Fruit fly (Drosophila melanogaster) whole organism, embryonic: ENCODE measurements around the gene Irk1.

Source experiments
- Adf1 ChIP-seq: fragments of 200-800 bp; sonication (Bioruptor generic); IDR thresholded peaks from 2 replicates; pipeline ENCODE4 v1.3.6; 2022; ENCODE audit warnings: missing biosample characterization, missing genetic modification characterization
- BtbVII ChIP-seq: fragments of 200-800 bp; sonication (Bioruptor generic); optimal IDR thresholded peaks from 3 replicates; lab custom pipeline; 2017; ENCODE audit warnings: missing biosample characterization, mild to moderate bottlenecking, missing genetic modification characterization
- CG10274 ChIP-seq: fragments of 200-800 bp; sonication (Bioruptor generic); optimal IDR thresholded peaks from 3 replicates; lab custom pipeline; 2017; ENCODE audit warnings: missing biosample characterization, mild to moderate bottlenecking, missing genetic modification characterization
- CG10321 ChIP-seq: fragments of 200-800 bp; sonication (Bioruptor generic); IDR thresholded peaks from 2 replicates; pipeline ENCODE4 v1.3.6; 2022; ENCODE audit warnings: missing biosample characterization, missing genetic modification characterization
- CG10565 ChIP-seq: fragments of 200-800 bp; sonication (Bioruptor generic); optimal IDR thresholded peaks from 3 replicates; lab custom pipeline; 2016; ENCODE audit warnings: missing biosample characterization, mild to moderate bottlenecking, missing genetic modification characterization
- CG11695 ChIP-seq: fragments of 200-800 bp; sonication (Bioruptor generic); IDR thresholded peaks from 3 replicates; pipeline ENCODE4 v1.3.6; 2022; ENCODE audit warnings: missing biosample characterization, missing genetic modification characterization
- CG12299 ChIP-seq: fragments of 200-800 bp; sonication (Bioruptor generic); optimal IDR thresholded peaks from 2 replicates; lab custom pipeline; 2018; ENCODE audit warnings: missing biosample characterization, mild to moderate bottlenecking, missing genetic modification characterization
- CG12659 ChIP-seq: fragments of 200-800 bp; sonication (Bioruptor generic); optimal IDR thresholded peaks from 3 replicates; lab custom pipeline; 2017; ENCODE audit warnings: mild to moderate bottlenecking, missing biosample characterization, missing genetic modification reagents, missing genetic modification characterization
- CG13287 ChIP-seq: fragments of 200-800 bp; sonication (Bioruptor generic); IDR thresholded peaks from 2 replicates; pipeline ENCODE4 v1.3.6; 2022; ENCODE audit warnings: missing biosample characterization, missing genetic modification characterization; ENCODE audit not compliant: partially characterized antibody
- CG15269 ChIP-seq: fragments of 200-800 bp; sonication (Bioruptor generic); optimal IDR thresholded peaks from 2 replicates; lab custom pipeline; 2018; ENCODE audit warnings: missing biosample characterization, mild to moderate bottlenecking, missing genetic modification characterization, moderate library complexity
- CG1529 ChIP-seq: fragments of 200-800 bp; sonication (Bioruptor generic); optimal IDR thresholded peaks from 3 replicates; lab custom pipeline; 2018; ENCODE audit warnings: missing biosample characterization, missing genetic modification characterization
- CG16813 ChIP-seq: fragments of 200-800 bp; sonication (Bioruptor generic); IDR thresholded peaks from 3 replicates; pipeline ENCODE4 v1.3.6; 2022; ENCODE audit warnings: missing biosample characterization, missing genetic modification characterization; ENCODE audit not compliant: partially characterized antibody
- CG16863 ChIP-seq: fragments of 200-800 bp; sonication (Bioruptor generic); optimal IDR thresholded peaks from 3 replicates; lab custom pipeline; 2016; ENCODE audit warnings: missing biosample characterization, missing genetic modification characterization
- CG5180 ChIP-seq: fragments of 200-800 bp; sonication (Bioruptor generic); optimal IDR thresholded peaks from 3 replicates; lab custom pipeline; 2017; ENCODE audit warnings: missing biosample characterization, missing genetic modification characterization, mild to moderate bottlenecking, moderate library complexity, missing genetic modification reagents
- CG5953 ChIP-seq: fragments of 200-800 bp; sonication (Bioruptor generic); IDR thresholded peaks from 2 replicates; pipeline ENCODE4 v1.3.6; 2022; ENCODE audit warnings: missing biosample characterization, missing genetic modification characterization
- CG6175 ChIP-seq: fragments of 200-800 bp; sonication (Bioruptor generic); IDR thresholded peaks from 3 replicates; pipeline ENCODE4 v1.3.6; 2022; ENCODE audit warnings: missing biosample characterization, missing genetic modification characterization
- CG6813 ChIP-seq: fragments of 200-800 bp; sonication (Bioruptor generic); optimal IDR thresholded peaks from 2 replicates; lab custom pipeline; 2017; ENCODE audit warnings: missing biosample characterization, missing genetic modification characterization, mild to moderate bottlenecking, moderate library complexity, missing genetic modification reagents
- CG7963 ChIP-seq: fragments of 200-800 bp; sonication (Bioruptor generic); IDR thresholded peaks from 3 replicates; pipeline ENCODE4 v1.3.6; 2022; ENCODE audit warnings: missing biosample characterization, missing genetic modification characterization; ENCODE audit not compliant: partially characterized antibody
- CG8924 ChIP-seq: fragments of 200-800 bp; optimal IDR thresholded peaks from 3 replicates; lab custom pipeline; 2019; ENCODE audit warnings: missing biosample characterization, mild to moderate bottlenecking, missing genetic modification characterization, moderate library complexity
- D ChIP-seq, 2 experiments: fragments of 200-800 bp in 1 of 2; fragments of >200 bp in 1 of 2; sonication (Bioruptor generic) in 1 of 2; optimal IDR thresholded peaks; 2 replicates in 1 of 2; 3 replicates in 1 of 2; lab custom pipeline; 2017; ENCODE audit warnings: mild to moderate bottlenecking in 1 of 2, missing biosample characterization in 1 of 2, missing genetic modification characterization in 1 of 2, missing genetic modification reagents in 1 of 2
- D19A ChIP-seq: fragments of 200-800 bp; optimal IDR thresholded peaks from 3 replicates; lab custom pipeline; 2019; ENCODE audit warnings: missing biosample characterization, mild to moderate bottlenecking, missing genetic modification characterization, moderate library complexity
- Dll ChIP-seq: fragments of 200-800 bp; sonication (Bioruptor generic); IDR thresholded peaks from 4 replicates; pipeline ENCODE4 v1.3.6; 2022; ENCODE audit warnings: missing biosample characterization, missing genetic modification characterization; ENCODE audit not compliant: partially characterized antibody
- Doc3 ChIP-seq: fragments of 200-800 bp; sonication (Bioruptor generic); IDR thresholded peaks from 3 replicates; pipeline ENCODE4 v1.3.6; 2022; ENCODE audit warnings: missing biosample characterization, missing genetic modification characterization; ENCODE audit not compliant: partially characterized antibody
- E2f1 ChIP-seq: fragments of 200-800 bp; sonication (Bioruptor generic); IDR thresholded peaks from 2 replicates; pipeline ENCODE4 v1.3.6; 2022; ENCODE audit warnings: missing biosample characterization, missing genetic modification characterization
- Fer3 ChIP-seq: fragments of 200-800 bp; sonication (Bioruptor generic); optimal IDR thresholded peaks from 2 replicates; lab custom pipeline; 2018; ENCODE audit warnings: missing biosample characterization, mild to moderate bottlenecking, missing genetic modification characterization, moderate library complexity
- Hey ChIP-seq: fragments of 200-800 bp; sonication (Bioruptor generic); optimal IDR thresholded peaks from 3 replicates; lab custom pipeline; 2018; ENCODE audit warnings: missing biosample characterization, mild to moderate bottlenecking, missing genetic modification characterization
- Mad ChIP-seq: fragments of 200-800 bp; sonication (Bioruptor generic); optimal IDR thresholded peaks from 2 replicates; lab custom pipeline; 2016; ENCODE audit warnings: missing biosample characterization, missing genetic modification characterization
- NC2β ChIP-seq: fragments of 200-800 bp; sonication (Bioruptor generic); optimal IDR thresholded peaks from 2 replicates; lab custom pipeline; 2016; ENCODE audit warnings: missing biosample characterization, missing genetic modification characterization
- Opbp ChIP-seq: fragments of 200-800 bp; sonication (Bioruptor generic); IDR thresholded peaks from 3 replicates; pipeline ENCODE4 v1.3.6; 2022; ENCODE audit warnings: missing biosample characterization, missing genetic modification characterization; ENCODE audit not compliant: partially characterized antibody
- Side ChIP-seq: fragments of 200-800 bp; sonication (Bioruptor generic); optimal IDR thresholded peaks from 2 replicates; lab custom pipeline; 2016; ENCODE audit warnings: missing biosample characterization, missing genetic modification characterization
- Sox102F ChIP-seq: fragments of 200-800 bp; sonication (Bioruptor generic); optimal IDR thresholded peaks from 2 replicates; lab custom pipeline; 2018; ENCODE audit warnings: missing biosample characterization, mild to moderate bottlenecking, missing genetic modification characterization, moderate library complexity
- abd-A ChIP-seq: fragments of 200-800 bp; sonication (Bioruptor generic); optimal IDR thresholded peaks from 3 replicates; lab custom pipeline; 2019; ENCODE audit warnings: missing biosample characterization, mild to moderate bottlenecking, missing genetic modification characterization, moderate library complexity
- al ChIP-seq: fragments of 200-800 bp; sonication (Bioruptor generic); IDR thresholded peaks from 2 replicates; pipeline ENCODE4 v1.3.6; 2022; ENCODE audit warnings: missing biosample characterization, missing genetic modification characterization
- ash1 ChIP-seq: fragments of 200-800 bp; sonication (Bioruptor generic); optimal IDR thresholded peaks from 2 replicates; lab custom pipeline; 2018; ENCODE audit warnings: missing biosample characterization, mild to moderate bottlenecking, missing genetic modification characterization
- chif ChIP-seq, 2 experiments: fragments of 200-800 bp; sonication (Bioruptor generic); optimal IDR thresholded peaks; 3 replicates each; lab custom pipeline; 2016; ENCODE audit warnings: missing biosample characterization in 2 of 2, missing genetic modification characterization in 2 of 2
- chn ChIP-seq: fragments of 200-800 bp; sonication (Bioruptor generic); optimal IDR thresholded peaks from 2 replicates; lab custom pipeline; 2016; ENCODE audit warnings: missing biosample characterization, missing genetic modification characterization
- dimm ChIP-seq: fragments of 200-800 bp; sonication (Bioruptor generic); IDR thresholded peaks from 2 replicates; pipeline ENCODE4 v1.3.6; 2022; ENCODE audit warnings: missing biosample characterization, missing genetic modification characterization
- disco-r ChIP-seq: fragments of 200-800 bp; sonication (Bioruptor generic); optimal IDR thresholded peaks from 2 replicates; lab custom pipeline; 2016; ENCODE audit warnings: missing biosample characterization, missing genetic modification characterization
- fd64A ChIP-seq: fragments of 200-800 bp; sonication (Bioruptor generic); optimal IDR thresholded peaks from 3 replicates; lab custom pipeline; 2018; ENCODE audit warnings: missing biosample characterization, mild to moderate bottlenecking, missing genetic modification characterization
- klu ChIP-seq: fragments of 200-800 bp; sonication (Bioruptor generic); IDR thresholded peaks from 2 replicates; pipeline ENCODE4 v1.3.6; 2022; ENCODE audit warnings: missing biosample characterization, missing genetic modification characterization
- nerfin-1 ChIP-seq: fragments of 200-800 bp; sonication (Bioruptor generic); optimal IDR thresholded peaks from 3 replicates; lab custom pipeline; 2019; ENCODE audit warnings: missing biosample characterization, mild to moderate bottlenecking, missing genetic modification characterization, moderate library complexity
- onecut ChIP-seq: fragments of 200-800 bp; sonication (Bioruptor generic); IDR thresholded peaks from 2 replicates; pipeline ENCODE4 v1.3.6; 2022; ENCODE audit warnings: missing biosample characterization, missing genetic modification characterization
- org-1 ChIP-seq: fragments of 200-800 bp; sonication (Bioruptor generic); optimal IDR thresholded peaks from 2 replicates; lab custom pipeline; 2017; ENCODE audit warnings: missing biosample characterization, missing genetic modification characterization
- otp ChIP-seq: fragments of 200-800 bp; sonication (Bioruptor generic); IDR thresholded peaks from 3 replicates; pipeline ENCODE4, ENCODE4 v1.3.6; 2022; ENCODE audit warnings: missing biosample characterization, missing genetic modification characterization
- prd ChIP-seq, 3 experiments: fragments of >200 bp in 2 of 3; fragments of 200-800 bp in 1 of 3; sonication (Bioruptor generic) in 1 of 3; optimal IDR thresholded peaks in 2 of 3; IDR thresholded peaks in 1 of 3; 2 replicates in 2 of 3; 3 replicates in 1 of 3; pipeline versions ENCODE4 v1.3.6 to Lab custom; 2017 to 2022; ENCODE audit warnings: missing biosample characterization in 1 of 3, missing genetic modification characterization in 1 of 3
- sima ChIP-seq: fragments of 200-800 bp; sonication (Bioruptor generic); optimal IDR thresholded peaks from 2 replicates; lab custom pipeline; 2016; ENCODE audit warnings: missing biosample characterization, missing genetic modification characterization
- usp ChIP-seq: fragments of >200 bp; optimal IDR thresholded peaks from 2 replicates; lab custom pipeline; 2017; ENCODE audit warnings: missing biosample characterization, missing genetic modification characterization
- vvl ChIP-seq: fragments of 200-800 bp; sonication (Bioruptor generic); IDR thresholded peaks from 2 replicates; pipeline ENCODE4 v1.3.6; 2022; ENCODE audit warnings: missing biosample characterization, missing genetic modification characterization
- yki ChIP-seq: fragments of >200 bp; optimal IDR thresholded peaks from 3 replicates; lab custom pipeline; 2018

Gene Irk1

DNA sequence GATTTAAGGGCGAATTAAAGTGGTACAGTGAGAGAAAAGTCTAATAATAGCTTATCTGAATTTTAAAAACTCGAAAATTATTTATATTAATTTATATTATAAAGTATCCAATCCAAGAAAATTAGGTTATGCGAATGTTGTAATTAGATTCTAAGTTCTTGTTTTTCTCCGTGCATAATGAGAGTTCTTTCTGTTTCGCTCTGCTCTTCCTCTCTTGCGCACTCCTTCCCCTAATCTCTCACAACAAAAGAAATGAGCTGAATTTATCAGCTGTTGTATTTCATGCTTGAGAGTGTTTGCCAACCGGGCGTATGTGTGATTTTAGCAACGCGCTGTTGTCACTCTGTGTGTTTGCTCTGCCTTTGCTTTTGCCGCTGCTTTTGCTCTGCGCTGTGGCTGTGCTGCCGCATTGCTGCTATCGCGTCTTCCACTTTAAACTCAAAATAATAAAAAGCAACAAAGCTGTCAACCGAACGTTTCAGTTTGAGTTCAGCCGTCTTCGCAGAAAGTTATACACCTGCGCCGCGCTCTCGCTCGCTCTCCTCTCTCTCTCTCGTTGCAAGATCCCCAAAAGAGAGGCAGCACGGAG is 5.4 kb downstream of the Irk1 start, which contains the start of gene CG46310 (continued):
- TF ChIP-seq chif (GFP tag; optimal IDR thresholded peaks at IDR 0.05; lab: Kevin White, UChicago), result no peak
- peak; percentile 32 for TF ChIP-seq Hey
- peak; percentile 61 for TF ChIP-seq CG12659 (GFP tag; lab: Kevin White, UChicago)
- TF ChIP-seq org-1 (GFP tag; lab: Kevin White, UChicago), result peak; percentile 74
- peak; percentile 83 for TF ChIP-seq al (GFP tag; lab: Robert Waterston, UW)
- peak; percentile 54 for TF ChIP-seq CG13287 (GFP tag; lab: Robert Waterston, UW)
- peak; percentile 63 for TF ChIP-seq BtbVII (GFP tag; lab: Kevin White, UChicago)
- peak; percentile 28 for TF ChIP-seq Mad (GFP tag; lab: Kevin White, UChicago)
- TF ChIP-seq D19A (tag; lab: Kevin White, UChicago), result peak; percentile 59
- no peak for TF ChIP-seq Doc3 (GFP tag; lab: Robert Waterston, UW)
- TF ChIP-seq Dll (GFP tag; lab: Robert Waterston, UW), result 0 out of 4 replicates have a peak, but pooled peaks have one; percentile 32
- peak; percentile 3 for TF ChIP-seq fd64A (GFP tag; lab: Kevin White, UChicago)
- TF ChIP-seq CG15269 (tag; lab: Kevin White, UChicago), result peak; percentile 61
- TF ChIP-seq Opbp (GFP tag; lab: Robert Waterston, UW), result peak; percentile 20; the same call in 1 of the 3 replicates
- no peak for TF ChIP-seq chn (GFP tag; lab: Kevin White, UChicago)
- no peak for TF ChIP-seq sima (GFP tag; lab: Kevin White, UChicago)
- TF ChIP-seq dimm (GFP tag; lab: Robert Waterston, UW), result no peak
- peak; percentile 64 for TF ChIP-seq Fer3 (tag; lab: Kevin White, UChicago)
- peak; percentile 95 for TF ChIP-seq vvl
- TF ChIP-seq disco-r (GFP tag; lab: Kevin White, UChicago), result no peak
- no peak for TF ChIP-seq yki (lab: Kevin White, UChicago)
- TF ChIP-seq nerfin-1, result no peak
- peak; percentile 68 for TF ChIP-seq Sox102F (GFP tag; lab: Kevin White, UChicago)
- TF ChIP-seq CG6175 (GFP tag; lab: Robert Waterston, UW), result peak; percentile 94
- no peak for TF ChIP-seq CG7963 (GFP tag; lab: Robert Waterston, UW)
- no peak for TF ChIP-seq abd-A
- TF ChIP-seq CG11695 (GFP tag; lab: Robert Waterston, UW), result peak; percentile 87
- peak; percentile 58 for TF ChIP-seq CG5953
- no peak for TF ChIP-seq CG1529
- TF ChIP-seq CG6813 (GFP tag; lab: Kevin White, UChicago), result peak; percentile 69
- peak; percentile 81 for TF ChIP-seq Adf1
- peak; percentile 20 for TF ChIP-seq CG5180
- TF ChIP-seq NC2β (GFP tag; lab: Kevin White, UChicago), result no peak
- TF ChIP-seq CG16813 (GFP tag; lab: Robert Waterston, UW), result no peak
- peak; percentile 57 for TF ChIP-seq onecut
- TF ChIP-seq prd (optimal IDR thresholded peaks at IDR 0.05; lab: Kevin White, UChicago), result no peak
- TF ChIP-seq prd (GFP tag; IDR thresholded peaks at IDR 0.05; lab: Robert Waterston, UW), result peak; percentile 86
- peak; percentile 42; the same call in 1 of the 2 replicates for TF ChIP-seq klu
- TF ChIP-seq usp (GFP tag; lab: Kevin White, UChicago), result no peak
- peak; percentile 12 for TF ChIP-seq Side (GFP tag; lab: Kevin White, UChicago)
- TF ChIP-seq CG10274 (GFP tag; lab: Kevin White, UChicago), result no peak
- peak; percentile 84 for TF ChIP-seq E2f1
- no peak for TF ChIP-seq D (optimal IDR thresholded peaks at IDR 0.05; lab: Kevin White, UChicago)
- peak; percentile 55 for TF ChIP-seq D (GFP tag; optimal IDR thresholded peaks at IDR 0.05; lab: Kevin White, UChicago)
- no peak for TF ChIP-seq CG16863
- peak; percentile 29 for TF ChIP-seq ash1 (GFP tag; lab: Kevin White, UChicago)
- peak; percentile 53; the same call in 1 of the 2 replicates for TF ChIP-seq CG10321
- TF ChIP-seq CG10565, result no peak
- TF ChIP-seq CG8924, result peak; percentile 70
- no peak for TF ChIP-seq otp
- TF ChIP-seq CG12299 (tag; lab: Kevin White, UChicago), result peak; percentile 61
